Worm (Caenorhabditis elegans): Measurements from ENCODE around the gene pcrg-1.

DNA sequence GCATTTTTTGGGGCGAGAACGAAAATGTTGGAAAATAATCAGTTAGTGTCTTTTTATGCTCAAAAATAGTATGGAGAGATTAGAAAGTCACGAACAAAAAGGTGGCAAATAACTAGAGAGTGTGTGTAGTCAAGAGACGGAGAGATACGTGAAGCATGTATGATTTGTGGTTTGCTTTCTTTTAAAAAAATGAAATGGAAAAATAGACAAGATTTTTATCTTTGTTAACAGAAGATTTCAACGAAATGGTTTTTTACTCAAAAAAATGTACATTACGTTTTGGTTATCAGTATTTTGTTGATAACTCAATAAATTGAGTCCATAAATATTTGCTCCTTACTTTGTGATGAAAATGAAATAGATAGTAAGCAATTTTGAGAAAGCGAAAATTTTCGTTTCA is 7.8 kb downstream of the pcrg-1 start, which contains the start of gene dhs-7:
- TF ChIP-seq snpc-4 (tag; optimal IDR thresholded peaks at IDR 0.05), result no peak
- no peak for TF ChIP-seq lin-13 (tag; optimal IDR thresholded peaks at IDR 0.05)
- no peak for TF ChIP-seq cnd-1 (tag; optimal IDR thresholded peaks at IDR 0.05)
- TF ChIP-seq bed-3 (GFP tag; optimal IDR thresholded peaks at IDR 0.05), result no peak
- TF ChIP-seq nhr-76 (tag; optimal IDR thresholded peaks at IDR 0.05), result no peak

Data from whole organism, mixed stage, embryonic.